Worm (Caenorhabditis elegans): ENCODE data around the gene C44H9.7.

C44H9.7 gene

ce11 chrV:12814481-12814882, 40.2 kb downstream of the C44H9.7 start:
- peak; percentile 52 for TF ChIP-seq hmg-4 (GFP tag; optimal IDR thresholded peaks at IDR 0.05)
- peak; percentile 10 for TF ChIP-seq aly-1 (tag; optimal IDR thresholded peaks at IDR 0.05)
- peak; percentile 2 for TF ChIP-seq F13C5.2 (tag; optimal IDR thresholded peaks at IDR 0.05)
- TF ChIP-seq scrt-1 (GFP tag; IDR thresholded peaks at IDR 0.05), result no peak

ce11 chrV:12814022-12814421, 40.6 kb downstream of the C44H9.7 start, which contains the start of gene ZC443.3:
Gene ZC443.3, minus strand, starts transcription at chrV:12814122.
- TF ChIP-seq ceh-36 (tag; optimal IDR thresholded peaks at IDR 0.05) (no peak), tra-4 (tag; optimal IDR thresholded peaks at IDR 0.05) (no peak), hnd-1 (tag; optimal IDR thresholded peaks at IDR 0.05) (no peak), scrt-1 (GFP tag; IDR thresholded peaks at IDR 0.05) (no peak), pes-1 (GFP tag; IDR thresholded peaks at IDR 0.05) (no peak), ama-1 (optimal IDR thresholded peaks at IDR 0.05) (no peak), hmbx-1 (tag; optimal IDR thresholded peaks at IDR 0.05) (no peak), flt-1 (GFP tag; IDR thresholded peaks at IDR 0.05) (no peak), sea-1 (GFP tag; conservative IDR thresholded peaks at IDR 0.05) (no peak), tbx-37 (GFP tag; conservative IDR thresholded peaks at IDR 0.05) (no peak), hmg-4 (GFP tag; optimal IDR thresholded peaks at IDR 0.05) (no peak), ets-7 (tag; optimal IDR thresholded peaks at IDR 0.05) (no peak), F13C5.2 (tag; optimal IDR thresholded peaks at IDR 0.05) (no peak), tbx-11 (GFP tag; IDR thresholded peaks at IDR 0.05) (no peak), B0310.2 (tag; optimal IDR thresholded peaks at IDR 0.05) (no peak)

ce11 chrV:12811810-12812209, 42.9 kb downstream of the C44H9.7 start:
- TF ChIP-seq scrt-1 (GFP tag; IDR thresholded peaks at IDR 0.05), result no peak
- no peak for TF ChIP-seq ama-1 (optimal IDR thresholded peaks at IDR 0.05)
- TF ChIP-seq sea-1 (GFP tag; conservative IDR thresholded peaks at IDR 0.05), result no peak
- no peak for TF ChIP-seq ceh-13 (GFP tag; optimal IDR thresholded peaks at IDR 0.05)
- no peak for TF ChIP-seq tbx-37 (GFP tag; conservative IDR thresholded peaks at IDR 0.05)
- no peak for TF ChIP-seq hmg-4 (GFP tag; optimal IDR thresholded peaks at IDR 0.05)
- no peak for TF ChIP-seq ceh-36 (tag; optimal IDR thresholded peaks at IDR 0.05)
- no peak for TF ChIP-seq flt-1 (GFP tag; IDR thresholded peaks at IDR 0.05)
- TF ChIP-seq hnd-1 (tag; optimal IDR thresholded peaks at IDR 0.05), result no peak
- TF ChIP-seq B0310.2 (tag; optimal IDR thresholded peaks at IDR 0.05), result no peak
- no peak for TF ChIP-seq aly-1 (tag; optimal IDR thresholded peaks at IDR 0.05)
- no peak for TF ChIP-seq tbx-11 (GFP tag; IDR thresholded peaks at IDR 0.05)

ce11 chrV:12811126-12811525, 43.5 kb downstream of the C44H9.7 start, which contains the start of gene ZC443.2:
Gene ZC443.2, minus strand, starts transcription at chrV:12811192.
- TF ChIP-seq aly-1 (tag; optimal IDR thresholded peaks at IDR 0.05), result no peak
- no peak for TF ChIP-seq ceh-36 (tag; optimal IDR thresholded peaks at IDR 0.05)
- TF ChIP-seq tra-4 (tag; optimal IDR thresholded peaks at IDR 0.05), result no peak
- TF ChIP-seq sea-1 (GFP tag; conservative IDR thresholded peaks at IDR 0.05), result no peak
- TF ChIP-seq hmbx-1 (tag; optimal IDR thresholded peaks at IDR 0.05), result no peak
- no peak for TF ChIP-seq ceh-13 (GFP tag; optimal IDR thresholded peaks at IDR 0.05)
- no peak for TF ChIP-seq flt-1 (GFP tag; IDR thresholded peaks at IDR 0.05)
- no peak for TF ChIP-seq hmg-4 (GFP tag; optimal IDR thresholded peaks at IDR 0.05)
- no peak for TF ChIP-seq ama-1 (optimal IDR thresholded peaks at IDR 0.05)
- TF ChIP-seq ets-7 (tag; optimal IDR thresholded peaks at IDR 0.05), result no peak
- no peak for TF ChIP-seq tbx-37 (GFP tag; conservative IDR thresholded peaks at IDR 0.05)

ce11 chrV:12809876-12810275, 44.8 kb downstream of the C44H9.7 start, which contains the start of gene ZC443.1:
Gene ZC443.1, minus strand, starts transcription at chrV:12810080.
- no peak for TF ChIP-seq hmbx-1 (tag; optimal IDR thresholded peaks at IDR 0.05)
- TF ChIP-seq aly-1 (tag; optimal IDR thresholded peaks at IDR 0.05), result no peak
- no peak for TF ChIP-seq tbx-11 (GFP tag; IDR thresholded peaks at IDR 0.05)
- TF ChIP-seq B0310.2 (tag; optimal IDR thresholded peaks at IDR 0.05), result no peak
- TF ChIP-seq F13C5.2 (tag; optimal IDR thresholded peaks at IDR 0.05), result no peak
- TF ChIP-seq scrt-1 (GFP tag; IDR thresholded peaks at IDR 0.05), result no peak

- TF ChIP-seq hmg-4 (GFP tag; optimal IDR thresholded peaks at IDR 0.05) (no peak), F13C5.2 (tag; optimal IDR thresholded peaks at IDR 0.05) (no peak), B0310.2 (tag; optimal IDR thresholded peaks at IDR 0.05) (no peak), tbx-11 (GFP tag; IDR thresholded peaks at IDR 0.05) (no peak), pes-1 (GFP tag; IDR thresholded peaks at IDR 0.05) (no peak), ceh-13 (GFP tag; optimal IDR thresholded peaks at IDR 0.05) (no peak), ceh-36 (tag; optimal IDR thresholded peaks at IDR 0.05) (no peak), ama-1 (optimal IDR thresholded peaks at IDR 0.05) (no peak), hnd-1 (tag; optimal IDR thresholded peaks at IDR 0.05) (no peak), tra-4 (tag; optimal IDR thresholded peaks at IDR 0.05) (no peak), hmbx-1 (tag; optimal IDR thresholded peaks at IDR 0.05) (no peak), tbx-37 (GFP tag; conservative IDR thresholded peaks at IDR 0.05) (no peak), flt-1 (GFP tag; IDR thresholded peaks at IDR 0.05) (no peak), aly-1 (tag; optimal IDR thresholded peaks at IDR 0.05) (no peak)
These were observed 48.5 kb downstream of the C44H9.7 start, which contains the start of gene ZC443.7 for ce11 chrV:12806190-12806589. Gene ZC443.7, plus strand, starts transcription at chrV:12806490.

ce11 chrV:12803274-12803673, 51.4 kb downstream of the C44H9.7 start, which contains the start of gene srbc-45:
Gene srbc-45, plus strand, starts transcription at chrV:12803574.
- TF ChIP-seq hmbx-1 (tag; optimal IDR thresholded peaks at IDR 0.05) (no peak), hnd-1 (tag; optimal IDR thresholded peaks at IDR 0.05) (no peak), ama-1 (optimal IDR thresholded peaks at IDR 0.05) (no peak), sea-1 (GFP tag; conservative IDR thresholded peaks at IDR 0.05) (no peak), F13C5.2 (tag; optimal IDR thresholded peaks at IDR 0.05) (no peak), hmg-4 (GFP tag; optimal IDR thresholded peaks at IDR 0.05) (no peak), aly-1 (tag; optimal IDR thresholded peaks at IDR 0.05) (no peak), ceh-36 (tag; optimal IDR thresholded peaks at IDR 0.05) (no peak), ets-7 (tag; optimal IDR thresholded peaks at IDR 0.05) (no peak), scrt-1 (GFP tag; IDR thresholded peaks at IDR 0.05) (no peak), tra-4 (tag; optimal IDR thresholded peaks at IDR 0.05) (no peak), pes-1 (GFP tag; IDR thresholded peaks at IDR 0.05) (no peak), B0310.2 (tag; optimal IDR thresholded peaks at IDR 0.05) (no peak)

All from whole organism, early embryonic.